Worm (Caenorhabditis elegans): ENCODE measurements around the gene F14D2.14.

DNA sequence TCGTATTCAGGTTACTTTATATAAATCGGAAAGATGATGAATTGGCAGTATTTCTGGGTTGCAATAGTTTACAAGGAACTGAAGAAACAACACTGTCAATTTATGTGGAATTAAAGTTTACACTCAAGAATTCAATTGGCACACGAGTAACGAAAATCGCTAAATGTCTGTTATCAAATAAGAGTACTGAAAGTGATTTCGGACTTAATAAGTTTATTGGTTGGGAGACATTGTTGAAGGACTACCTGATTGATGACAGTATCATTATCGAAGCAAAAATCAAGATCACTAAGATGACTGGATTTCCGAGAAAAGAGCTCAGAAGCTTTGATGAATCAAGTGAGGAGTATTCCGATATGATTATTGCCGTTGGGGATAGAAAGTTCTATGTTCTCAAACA is 27.5 kb upstream of the F14D2.14 start:
- TF ChIP-seq dao-5 (tag; optimal IDR thresholded peaks at IDR 0.05) (no peak), him-1 (tag; optimal IDR thresholded peaks at IDR 0.05) (no peak), W03F9.2 (tag; optimal IDR thresholded peaks at IDR 0.05) (no peak)

Measured in whole organism, L4/young adult.